Fruit fly (Drosophila melanogaster): Measurements from ENCODE around the gene rin.

The rin gene

DNA sequence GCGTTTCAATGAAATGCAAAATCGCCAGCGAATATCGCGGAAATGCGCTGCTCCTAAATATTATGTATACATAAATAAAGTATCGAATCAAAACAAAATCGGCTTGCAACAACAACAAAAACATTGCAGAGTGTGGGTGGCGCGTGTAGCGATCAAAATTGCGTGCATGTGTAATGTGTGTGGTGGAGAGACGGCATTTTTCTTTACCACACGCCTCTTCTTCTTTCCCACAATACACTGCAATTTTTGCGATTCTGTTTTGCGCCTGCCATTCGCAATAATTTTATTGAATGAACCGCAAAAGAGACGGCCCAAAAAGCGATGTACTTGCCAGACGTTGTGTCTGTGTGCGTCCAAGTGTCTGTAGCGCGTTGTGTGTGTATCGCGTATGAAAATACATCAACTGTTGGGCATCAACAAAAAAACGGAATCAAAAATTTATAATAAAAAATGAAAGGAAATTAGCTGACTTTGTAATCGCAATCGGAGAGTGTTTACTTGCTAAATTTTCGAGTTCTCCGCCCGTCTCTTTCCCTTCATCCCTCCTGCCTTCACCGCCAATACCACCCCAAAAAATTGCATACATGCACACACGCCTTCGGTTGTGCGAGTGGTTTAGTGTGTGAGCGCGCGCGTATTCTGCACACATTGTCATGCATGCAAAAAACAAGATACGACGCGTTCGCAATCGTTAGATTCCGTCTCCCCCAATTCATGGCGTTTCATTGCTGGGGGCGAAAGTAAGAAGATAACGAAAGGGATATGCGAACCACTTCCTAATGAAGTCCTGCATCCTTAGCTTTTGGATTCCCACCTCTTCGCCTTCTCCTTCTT lies 38.0 kb downstream of the rin start:
- TF ChIP-seq h (optimal IDR thresholded peaks at IDR 0.05) (no peak), psq (optimal IDR thresholded peaks at IDR 0.05) (peak; percentile 47)

DNA sequence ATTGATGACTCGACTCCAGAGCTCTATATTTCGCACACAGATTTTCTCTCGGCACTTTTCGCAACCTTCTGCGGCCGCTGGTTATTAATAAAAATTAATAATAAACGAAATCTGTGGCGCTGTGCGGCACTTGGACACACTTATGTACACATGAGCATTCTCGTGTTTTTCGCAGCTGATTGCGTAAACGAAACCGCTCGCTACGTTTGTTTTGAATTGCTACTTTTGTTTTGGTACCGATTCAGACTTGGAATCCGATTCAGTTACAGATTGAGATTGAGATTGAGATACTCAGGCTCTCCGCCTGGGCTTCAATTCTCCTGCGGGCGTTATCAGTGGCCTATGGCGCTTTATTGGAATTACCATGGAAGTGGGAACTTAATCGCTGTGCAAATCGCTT lies 39.2 kb downstream of the rin start:
- TF ChIP-seq psq (optimal IDR thresholded peaks at IDR 0.05), result no peak
- no peak for TF ChIP-seq Sin3A (optimal IDR thresholded peaks at IDR 0.05)
- TF ChIP-seq Myc (optimal IDR thresholded peaks at IDR 0.05), result no peak
- TF ChIP-seq h (optimal IDR thresholded peaks at IDR 0.05), result no peak
- TF ChIP-seq insv (optimal IDR thresholded peaks at IDR 0.05), result no peak
- TF ChIP-seq ttk (optimal IDR thresholded peaks at IDR 0.05), result no peak

dm6 chr3R:13686371-13687211 lies 39.8 kb downstream of the rin start, which contains the start of gene omd:
TSS of gene omd (minus strand) at chr3R:13687210.
- no peak for TF ChIP-seq insv (optimal IDR thresholded peaks at IDR 0.05)
- TF ChIP-seq ttk (optimal IDR thresholded peaks at IDR 0.05), result no peak
- TF ChIP-seq h (optimal IDR thresholded peaks at IDR 0.05), result no peak
- TF ChIP-seq Myc (optimal IDR thresholded peaks at IDR 0.05), result no peak
- TF ChIP-seq psq (optimal IDR thresholded peaks at IDR 0.05), result no peak
- TF ChIP-seq Sin3A (optimal IDR thresholded peaks at IDR 0.05), result no peak

DNA sequence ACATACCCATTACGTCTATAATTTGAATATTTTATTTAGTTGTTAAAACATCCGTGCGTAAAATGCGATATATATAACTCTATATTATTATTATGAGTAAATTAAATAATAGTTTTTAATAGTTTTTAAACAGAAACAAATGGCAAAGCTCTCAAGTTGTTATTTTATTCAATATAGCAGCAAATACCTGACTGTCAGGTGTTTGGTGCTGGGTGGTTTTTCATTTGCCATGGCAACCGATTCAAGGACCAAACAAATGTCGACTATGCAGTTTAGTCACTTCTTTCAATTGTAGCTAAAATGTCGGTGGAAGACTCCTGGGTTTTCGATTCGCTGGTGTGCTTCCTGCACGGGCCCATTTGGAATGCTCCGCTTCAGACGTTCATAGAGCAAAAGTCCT lies 46.9 kb downstream of the rin start, which contains the start of gene CG14367:
TSS of gene CG14367 (plus strand) at position 301 of the 400 bp plus-strand sequence.
- TF ChIP-seq Sin3A (optimal IDR thresholded peaks at IDR 0.05) (no peak), Myc (optimal IDR thresholded peaks at IDR 0.05) (no peak), h (optimal IDR thresholded peaks at IDR 0.05) (no peak), ttk (optimal IDR thresholded peaks at IDR 0.05) (no peak), insv (optimal IDR thresholded peaks at IDR 0.05) (no peak)

dm6 chr3R:13699350-13699749 lies 52.5 kb downstream of the rin start:
- TF ChIP-seq insv (optimal IDR thresholded peaks at IDR 0.05), result no peak
- no peak for TF ChIP-seq Sin3A (optimal IDR thresholded peaks at IDR 0.05)
- no peak for TF ChIP-seq h (optimal IDR thresholded peaks at IDR 0.05)
- TF ChIP-seq psq (optimal IDR thresholded peaks at IDR 0.05), result no peak
- no peak for TF ChIP-seq ttk (optimal IDR thresholded peaks at IDR 0.05)
- TF ChIP-seq Myc (optimal IDR thresholded peaks at IDR 0.05), result no peak

- no peak for TF ChIP-seq h (optimal IDR thresholded peaks at IDR 0.05)
- no peak for TF ChIP-seq Myc (optimal IDR thresholded peaks at IDR 0.05)
- no peak for TF ChIP-seq Sin3A (optimal IDR thresholded peaks at IDR 0.05)
- TF ChIP-seq ttk (optimal IDR thresholded peaks at IDR 0.05), result no peak
- no peak for TF ChIP-seq psq (optimal IDR thresholded peaks at IDR 0.05)
- no peak for TF ChIP-seq insv (optimal IDR thresholded peaks at IDR 0.05)
Measured at dm6 chr3R:13700192-13700591, 53.4 kb downstream of the rin start, which contains the start of gene ninaB. TSS of gene ninaB (plus strand) at chr3R:13700565.

DNA sequence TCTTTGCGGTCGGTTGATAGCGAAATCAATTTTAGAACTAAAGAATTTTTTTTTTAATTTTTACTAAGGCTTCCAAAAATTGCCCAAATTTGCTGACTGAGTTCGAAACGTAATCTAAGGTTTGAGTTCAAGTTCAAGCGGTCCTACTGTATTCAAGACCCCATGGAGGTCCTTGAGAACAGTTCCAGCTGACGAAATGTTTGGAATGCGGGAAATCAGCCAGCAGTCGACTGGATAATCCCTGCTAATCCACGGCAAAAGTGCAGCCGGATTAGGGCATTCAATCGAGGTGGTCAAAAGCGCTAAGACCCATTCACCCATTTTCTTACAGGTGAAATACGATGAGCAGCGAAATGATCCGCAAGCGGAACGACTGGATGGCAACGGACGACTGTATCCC lies 53.9 kb downstream of the rin start, which contains the start of gene f-cup:
TSS of gene f-cup (minus strand) at position 101 of the 400 bp plus-strand sequence.
- TF ChIP-seq h (optimal IDR thresholded peaks at IDR 0.05) (no peak), psq (optimal IDR thresholded peaks at IDR 0.05) (no peak), insv (optimal IDR thresholded peaks at IDR 0.05) (no peak), Myc (optimal IDR thresholded peaks at IDR 0.05) (no peak), ttk (optimal IDR thresholded peaks at IDR 0.05) (no peak), Sin3A (optimal IDR thresholded peaks at IDR 0.05) (no peak)

All from Kc167 (cell line).